Worm (Caenorhabditis elegans) whole organism, L4/young adult: ENCODE data around the gene F38B6.3.

Source experiments
- W03F9.2 ChIP-seq: fragments of 150-350 bp; optimal IDR thresholded peaks from 2 replicates; lab custom pipeline; 2014; ENCODE audit warnings: missing biosample characterization, missing genetic modification characterization
- dao-5 ChIP-seq: sonication (generic microtip); optimal IDR thresholded peaks from 2 replicates; lab custom pipeline; 2016; ENCODE audit warnings: missing genotype, missing genetic modification characterization, moderate library complexity, missing compliant biosample characterization
- him-1 ChIP-seq: sonication (generic microtip); optimal IDR thresholded peaks from 2 replicates; lab custom pipeline; 2016; ENCODE audit warnings: missing genotype, missing genetic modification reagents, missing genetic modification characterization, missing compliant biosample characterization

F38B6.3 gene

DNA sequence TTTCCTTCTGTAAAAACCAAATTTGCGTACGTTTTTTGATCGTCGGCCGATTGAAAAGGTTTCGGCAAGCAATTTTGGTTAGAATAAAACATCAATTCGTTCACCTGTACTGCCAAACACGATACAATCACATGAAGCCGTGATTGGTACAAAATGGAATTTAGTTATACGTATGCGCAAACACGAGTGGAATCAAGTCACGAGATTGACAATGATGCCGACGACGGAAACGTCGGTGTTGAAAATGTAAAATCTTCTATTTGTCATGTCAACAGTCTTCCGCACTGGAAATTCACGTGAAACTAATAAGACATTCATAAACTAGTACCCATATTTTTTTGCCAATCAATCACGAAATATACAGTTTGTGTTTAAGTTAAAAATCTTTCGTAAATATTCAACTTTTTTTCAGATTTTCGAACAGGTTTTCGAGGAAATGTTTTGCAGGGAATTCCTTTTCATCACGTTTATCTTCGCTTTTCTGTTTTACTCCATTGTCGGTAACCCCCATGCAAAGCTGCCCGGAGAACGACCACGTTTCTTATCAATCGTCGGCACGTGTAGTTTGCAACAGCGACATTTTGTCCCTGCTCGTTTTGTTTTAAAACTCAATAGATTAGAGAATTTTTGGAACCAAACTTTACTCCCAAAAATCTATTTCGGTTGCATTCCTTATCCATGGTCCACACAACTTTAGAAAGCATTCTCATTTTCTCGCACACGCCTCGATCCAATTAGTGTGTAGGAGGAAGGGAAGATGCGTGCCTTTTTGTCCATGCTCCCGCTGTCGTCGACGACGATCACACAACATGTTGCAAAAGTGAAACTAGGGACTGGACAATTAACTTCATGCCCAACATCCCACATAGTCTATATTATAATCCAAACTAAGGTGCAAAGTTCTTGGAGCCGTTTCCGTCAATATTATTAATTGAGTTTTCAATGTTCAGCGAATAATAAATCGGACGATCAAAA lies 45.9 kb downstream of the F38B6.3 start:
- TF ChIP-seq W03F9.2 (tag; lab: Kevin White, UChicago) (no peak), him-1 (tag; lab: Kevin White, UChicago) (peak; percentile 19), dao-5 (tag; lab: Kevin White, UChicago) (no peak)

- TF ChIP-seq him-1 (tag; lab: Kevin White, UChicago) (peak; percentile 38), W03F9.2 (tag; lab: Kevin White, UChicago) (no peak), dao-5 (tag; lab: Kevin White, UChicago) (no peak)
Observed at ce11 chrX:6740282-6740982, 47.0 kb downstream of the F38B6.3 start.

DNA sequence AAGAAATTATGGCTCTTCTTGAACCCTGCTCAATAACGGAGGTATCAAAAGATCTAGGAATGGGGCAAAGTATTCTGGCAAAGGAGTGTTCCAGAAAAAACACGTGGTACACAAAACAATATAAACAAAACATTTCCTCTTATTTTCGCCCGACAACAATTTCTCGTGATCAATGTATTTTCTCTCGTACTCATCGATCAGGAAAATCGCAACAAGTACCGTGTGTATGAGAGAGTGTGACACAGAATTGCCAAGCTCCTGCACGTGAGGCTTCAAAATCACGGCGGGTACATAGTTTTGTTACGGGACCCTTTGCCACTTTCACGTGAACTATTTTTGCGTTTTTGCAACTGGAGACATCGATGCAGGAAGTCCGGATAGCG lies 47.5 kb downstream of the F38B6.3 start:
- TF ChIP-seq W03F9.2 (tag; lab: Kevin White, UChicago) (no peak), dao-5 (tag; lab: Kevin White, UChicago) (no peak), him-1 (tag; lab: Kevin White, UChicago) (no peak)

- TF ChIP-seq him-1 (tag; lab: Kevin White, UChicago) (no peak), W03F9.2 (tag; lab: Kevin White, UChicago) (peak; percentile 1), dao-5 (tag; lab: Kevin White, UChicago) (no peak)
Observed at ce11 chrX:6741532-6741931, 48.1 kb downstream of the F38B6.3 start.

DNA sequence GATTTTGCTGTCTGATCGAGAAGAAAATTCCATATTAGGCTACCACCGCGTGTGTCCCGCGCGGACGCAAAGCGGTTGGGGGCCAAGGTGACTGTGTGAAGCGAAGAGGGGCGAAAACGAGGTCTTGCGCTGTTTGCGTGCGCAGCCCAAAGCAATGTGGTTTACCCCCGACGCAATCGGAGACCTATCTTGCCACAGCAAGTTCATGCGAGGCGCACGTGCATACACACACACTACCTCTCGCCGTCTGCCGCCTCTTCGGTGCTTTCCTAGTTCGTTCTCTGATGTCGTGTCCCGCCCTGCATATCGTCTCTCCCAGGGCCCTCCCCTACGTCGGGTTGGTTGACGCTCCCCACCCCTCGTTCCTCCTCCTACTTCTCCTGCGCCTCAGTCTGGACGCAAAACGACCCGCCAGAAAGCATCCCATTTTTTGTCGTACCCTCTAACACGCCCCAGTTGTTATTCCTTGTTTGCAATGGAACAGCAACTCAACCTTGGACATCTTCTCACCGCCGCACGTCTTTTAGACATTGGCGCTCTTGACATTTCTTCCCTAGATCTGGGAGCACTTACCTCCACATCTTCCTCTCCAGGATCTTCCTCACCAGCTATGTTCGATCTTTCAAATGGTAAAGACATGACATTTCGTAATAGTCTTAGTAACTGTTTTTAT lies 48.7 kb downstream of the F38B6.3 start, which contains the start of gene mdl-1:
TSS of gene mdl-1 (plus strand) at position 341 of the 673 bp plus-strand sequence.
- TF ChIP-seq him-1 (tag; lab: Kevin White, UChicago) (peak; percentile 4), dao-5 (tag; lab: Kevin White, UChicago) (no peak)

DNA sequence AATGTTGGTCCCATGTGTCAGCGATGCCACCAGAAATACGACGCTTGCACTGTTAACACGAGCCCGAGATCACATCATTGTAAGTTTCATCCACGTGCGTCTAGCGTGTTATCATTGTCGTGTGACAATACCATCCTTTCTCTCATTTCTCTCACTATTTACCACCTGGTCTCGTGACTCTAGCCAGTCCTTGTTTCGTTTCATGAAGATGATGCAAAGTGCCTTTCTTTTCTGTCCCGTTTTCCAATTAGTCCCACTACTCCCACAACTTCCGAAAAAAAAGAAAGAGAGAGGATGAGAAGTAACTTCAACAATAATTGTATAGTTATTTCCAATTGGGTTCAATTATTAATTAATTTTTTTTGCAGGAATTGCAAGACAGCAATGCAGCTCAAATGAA lies 49.5 kb downstream of the F38B6.3 start:
- no peak for TF ChIP-seq dao-5 (tag; lab: Kevin White, UChicago)

DNA sequence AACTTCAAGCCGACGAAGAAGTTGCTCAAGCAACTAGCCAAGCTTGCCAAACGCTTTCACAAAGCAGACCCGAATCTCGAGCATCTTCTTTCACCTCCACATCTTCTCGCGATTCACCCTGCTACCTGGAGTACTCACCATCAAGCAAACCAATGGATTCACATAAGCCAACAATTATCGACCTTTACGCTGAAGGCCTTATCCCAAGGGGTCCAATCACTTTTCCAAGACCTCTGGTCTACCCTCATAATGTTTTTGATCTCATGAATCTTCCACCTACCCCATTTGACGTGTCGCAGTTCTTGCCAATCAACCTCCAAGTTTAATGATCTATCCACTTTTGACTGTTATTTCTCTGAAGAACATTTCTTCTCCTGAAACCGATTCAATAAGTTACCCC lies 49.9 kb downstream of the F38B6.3 start:
- TF ChIP-seq him-1 (tag; lab: Kevin White, UChicago) = no peak
- TF ChIP-seq W03F9.2 (tag; lab: Kevin White, UChicago) = no peak
- no peak for TF ChIP-seq dao-5 (tag; lab: Kevin White, UChicago)

- TF ChIP-seq W03F9.2 (tag; lab: Kevin White, UChicago) = peak; percentile 67
- no peak for TF ChIP-seq dao-5 (tag; lab: Kevin White, UChicago)
Observed at ce11 chrX:6743853-6744346, 50.5 kb downstream of the F38B6.3 start.

DNA sequence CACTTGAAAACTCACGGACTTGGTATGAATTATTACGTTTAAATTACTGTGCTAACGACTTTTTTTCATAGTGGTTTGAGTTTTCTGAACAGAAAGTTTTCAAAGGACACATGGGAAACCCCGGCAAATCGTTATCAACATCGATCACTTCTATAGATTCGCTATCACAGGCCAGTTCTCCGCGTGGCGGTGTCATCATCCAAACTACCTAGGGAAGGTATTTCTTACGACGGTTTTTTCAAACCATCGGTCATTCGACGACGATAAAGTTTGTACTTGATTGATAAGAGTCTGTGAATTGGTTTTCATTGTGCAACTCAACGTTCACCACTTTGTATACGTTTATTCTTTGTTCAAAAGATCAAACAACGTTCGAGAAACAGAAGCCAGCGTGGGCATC lies 51.1 kb downstream of the F38B6.3 start:
- no peak for TF ChIP-seq him-1 (tag; lab: Kevin White, UChicago)
- peak; percentile 1 for TF ChIP-seq W03F9.2 (tag; lab: Kevin White, UChicago)
- no peak for TF ChIP-seq dao-5 (tag; lab: Kevin White, UChicago)

ce11 chrX:6744978-6745377 lies 51.5 kb downstream of the F38B6.3 start:
- TF ChIP-seq W03F9.2 (tag; lab: Kevin White, UChicago) (no peak), dao-5 (tag; lab: Kevin White, UChicago) (no peak), him-1 (tag; lab: Kevin White, UChicago) (peak; percentile 26)
